Fruit fly (Drosophila melanogaster): ENCODE measurements around the gene Lztr1.

- TF ChIP-seq CG4496 (GFP tag; IDR thresholded peaks at IDR 0.05) (no peak), rn (GFP tag; IDR thresholded peaks at IDR 0.05) (no peak), Pif1A (GFP tag; optimal IDR thresholded peaks at IDR 0.05) (no peak), Pif1B (GFP tag; optimal IDR thresholded peaks at IDR 0.05) (no peak), EcR (GFP tag; optimal IDR thresholded peaks at IDR 0.05) (no peak), Ets98B (GFP tag; IDR thresholded peaks at IDR 0.05) (no peak)
Observed at dm6 chrX:951800-952199, 24.4 kb upstream of the Lztr1 start, which contains the start of gene CG3690.

All from whole organism, pupa.